Worm (Caenorhabditis elegans) whole organism, L2 larva: ENCODE measurements around the gene ZK418.11.

Experiments
- Y55F3AM.14 ChIP-seq: fragments of 200-800 bp; sonication (Bioruptor generic); optimal IDR thresholded peaks from 2 replicates; lab custom pipeline; 2018; ENCODE audit warnings: mild to moderate bottlenecking, missing genetic modification characterization, missing compliant biosample characterization
- ZK546.5 ChIP-seq: sonication (generic microtip); optimal IDR thresholded peaks from 2 replicates; lab custom pipeline; 2017; ENCODE audit warnings: missing biosample characterization, missing genetic modification characterization
- aly-2 ChIP-seq: fragments of 150-350 bp; optimal IDR thresholded peaks from 2 replicates; lab custom pipeline; 2014; ENCODE audit warnings: missing biosample characterization, missing genetic modification characterization
- ama-1 ChIP-seq: fragments of 150-350 bp; optimal IDR thresholded peaks from 2 replicates; lab custom pipeline; 2018; ENCODE audit warnings: inconsistent platforms
- ceh-16 ChIP-seq: fragments of 150-350 bp; optimal IDR thresholded peaks from 2 replicates; lab custom pipeline; 2014; ENCODE audit warnings: missing biosample characterization, missing genetic modification characterization
- egl-27 ChIP-seq: sonication (generic microtip); optimal IDR thresholded peaks from 3 replicates; lab custom pipeline; 2017; ENCODE audit warnings: missing biosample characterization, missing genetic modification reagents, missing genetic modification characterization
- lin-39 ChIP-seq: fragments of 150-350 bp; optimal IDR thresholded peaks from 2 replicates; lab custom pipeline; 2014; ENCODE audit warnings: missing biosample characterization, missing genetic modification reagents, missing genetic modification characterization
- lsy-2 ChIP-seq, 2 experiments: fragments of 150-350 bp in 1 of 2; sonication (generic microtip) in 1 of 2; optimal IDR thresholded peaks; 2 replicates each; lab custom pipeline; 2014 to 2017; ENCODE audit warnings: missing biosample characterization in 2 of 2, missing genetic modification characterization in 2 of 2
- nhr-21 ChIP-seq: fragments of 150-350 bp; optimal IDR thresholded peaks from 2 replicates; lab custom pipeline; 2014; ENCODE audit warnings: missing biosample characterization, missing genetic modification characterization
- nhr-25 ChIP-seq: fragments of 150-350 bp; sonication (generic microtip); optimal IDR thresholded peaks from 3 replicates; lab custom pipeline; 2014; ENCODE audit warnings: missing biosample characterization, missing genetic modification characterization
- peb-1 ChIP-seq: fragments of 150-350 bp; optimal IDR thresholded peaks from 2 replicates; lab custom pipeline; 2014; ENCODE audit warnings: missing biosample characterization, missing genetic modification characterization
- snpc-4 ChIP-seq: fragments of 150-350 bp; optimal IDR thresholded peaks from 2 replicates; lab custom pipeline; 2014; ENCODE audit warnings: missing biosample characterization, missing genetic modification characterization
- unc-62 ChIP-seq: fragments of 150-350 bp; optimal IDR thresholded peaks from 2 replicates; lab custom pipeline; 2014; ENCODE audit warnings: missing biosample characterization, missing genetic modification reagents, missing genetic modification characterization
- zag-1 ChIP-seq: fragments of 150-350 bp; optimal IDR thresholded peaks from 2 replicates; lab custom pipeline; 2014; ENCODE audit warnings: missing biosample characterization, missing genetic modification characterization

DNA sequence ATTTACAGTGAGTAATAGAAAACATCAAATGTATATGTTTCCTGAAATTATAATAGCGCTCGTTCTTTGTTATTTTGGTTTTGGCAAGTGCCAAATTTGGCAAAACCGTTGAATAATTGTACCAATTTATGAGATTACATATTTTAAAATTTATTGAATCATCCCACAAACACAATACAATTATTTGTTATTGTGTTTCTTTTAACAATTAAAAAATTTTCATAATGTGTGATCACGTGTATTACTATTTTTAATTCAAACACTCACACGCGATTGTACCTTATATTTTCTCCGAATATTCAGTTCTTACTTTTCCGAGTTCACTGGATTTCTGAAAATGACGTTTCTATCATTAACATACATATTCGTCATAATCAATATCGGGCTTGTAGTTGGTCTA is 43.8 kb upstream of the ZK418.11 start, which contains the start of gene R01H2.2:
- TF ChIP-seq unc-62 (GFP tag; lab: Kevin White, UChicago) = no peak
- TF ChIP-seq zag-1 (tag; lab: Kevin White, UChicago) = no peak
- TF ChIP-seq nhr-21 (tag; lab: Kevin White, UChicago) = no peak
- TF ChIP-seq egl-27 = no peak
- TF ChIP-seq nhr-25 = no peak
- no peak for TF ChIP-seq ZK546.5 (tag; lab: Kevin White, UChicago)
- TF ChIP-seq lin-39 (tag; lab: Kevin White, UChicago) = no peak
- no peak for TF ChIP-seq peb-1 (tag; lab: Kevin White, UChicago)
- no peak for TF ChIP-seq snpc-4 (tag; lab: Kevin White, UChicago)
- TF ChIP-seq Y55F3AM.14 = no peak
- TF ChIP-seq aly-2 (tag; lab: Kevin White, UChicago) = no peak
- TF ChIP-seq lsy-2 (tag; optimal IDR thresholded peaks at IDR 0.05; lab: Kevin White, UChicago) = no peak
- no peak for TF ChIP-seq ama-1 (lab: Kevin White, UChicago)
- no peak for TF ChIP-seq ceh-16
